Fruit fly (Drosophila melanogaster): ENCODE data around the gene CTCF.

The CTCF gene

dm6 chr3L:7360324-7360852 lies 3.9 kb upstream of the CTCF start, which contains the start of gene Sec63 (continued):
- TF ChIP-seq CG10979 (tag; optimal IDR thresholded peaks at IDR 0.05) = no peak
- peak; percentile 80 for TF ChIP-seq row (GFP tag; IDR thresholded peaks at IDR 0.05)
- peak; percentile 79 for TF ChIP-seq CG6689 (GFP tag; IDR thresholded peaks at IDR 0.05)
- TF ChIP-seq sob (GFP tag; IDR thresholded peaks at IDR 0.05) = peak; percentile 19; the same call in 1 of the 2 replicates
- TF ChIP-seq bcd (GFP tag; optimal IDR thresholded peaks at IDR 0.05) = peak; percentile 33
- peak; percentile 47; the same call in 1 of the 2 replicates for TF ChIP-seq H2.0 (GFP tag; IDR thresholded peaks at IDR 0.05)
- TF ChIP-seq CG7987 (GFP tag; optimal IDR thresholded peaks at IDR 0.05) = no peak
- peak; percentile 85 for TF ChIP-seq nerfin-2 (GFP tag; IDR thresholded peaks at IDR 0.05; ENCODE audit: partially characterized antibody)
- TF ChIP-seq trh (GFP tag; optimal IDR thresholded peaks at IDR 0.05) = no peak
- peak; percentile 93 for TF ChIP-seq CG7963 (GFP tag; IDR thresholded peaks at IDR 0.05; ENCODE audit: partially characterized antibody)
- TF ChIP-seq Optix (GFP tag; IDR thresholded peaks at IDR 0.05) = no peak
- no peak for TF ChIP-seq schlank (tag; optimal IDR thresholded peaks at IDR 0.05)
- peak; percentile 66 for TF ChIP-seq CG14014 (GFP tag; IDR thresholded peaks at IDR 0.05)
- TF ChIP-seq lola (GFP tag; optimal IDR thresholded peaks at IDR 0.05) = no peak
- peak; percentile 58 for TF ChIP-seq Max (GFP tag; optimal IDR thresholded peaks at IDR 0.05)
- peak; percentile 60 for TF ChIP-seq mam (GFP tag; optimal IDR thresholded peaks at IDR 0.05)
- TF ChIP-seq onecut (GFP tag; IDR thresholded peaks at IDR 0.05) = 0 out of 2 replicates have a peak, but pooled peaks have one; percentile 5
- TF ChIP-seq CG11504 (tag; optimal IDR thresholded peaks at IDR 0.05) = peak; percentile 60
- TF ChIP-seq Nf-YB (GFP tag; optimal IDR thresholded peaks at IDR 0.05) = no peak
- no peak; the same call in 1 of the 3 replicates for TF ChIP-seq tgo (GFP tag; IDR thresholded peaks at IDR 0.05)
- peak; percentile 95 for TF ChIP-seq Dref (GFP tag; IDR thresholded peaks at IDR 0.05)
- peak; percentile 89 for TF ChIP-seq HLH4C (GFP tag; IDR thresholded peaks at IDR 0.05; ENCODE audit: partially characterized antibody)
- no peak for TF ChIP-seq insv (GFP tag; optimal IDR thresholded peaks at IDR 0.05)
- peak; percentile 82 for TF ChIP-seq phol (tag; optimal IDR thresholded peaks at IDR 0.05)
- TF ChIP-seq Fer1 (GFP tag; optimal IDR thresholded peaks at IDR 0.05) = peak; percentile 4
- TF ChIP-seq CG2875 (GFP tag; optimal IDR thresholded peaks at IDR 0.05) = no peak
- peak; percentile 63 for TF ChIP-seq CG2678 (tag; optimal IDR thresholded peaks at IDR 0.05)
- no peak for TF ChIP-seq pan (optimal IDR thresholded peaks at IDR 0.05)
- TF ChIP-seq pan (GFP tag; optimal IDR thresholded peaks at IDR 0.05 in 1 of 2, IDR thresholded peaks at IDR 0.05 in 1 of 2) = peak in 1 of 2 experiments; percentile 54
- TF ChIP-seq Dp (GFP tag; optimal IDR thresholded peaks at IDR 0.05) = peak; percentile 43
- peak; percentile 48; the same call in 1 of the 2 replicates for TF ChIP-seq Taf1 (GFP tag; IDR thresholded peaks at IDR 0.05)
- peak; percentile 65 for TF ChIP-seq trem (tag; optimal IDR thresholded peaks at IDR 0.05)
- TF ChIP-seq org-1 (GFP tag; optimal IDR thresholded peaks at IDR 0.05) = no peak
- TF ChIP-seq prd (optimal IDR thresholded peaks at IDR 0.05) = no peak
- peak; percentile 77 for TF ChIP-seq prd (GFP tag; IDR thresholded peaks at IDR 0.05)
- no peak for TF ChIP-seq CG15073 (GFP tag; optimal IDR thresholded peaks at IDR 0.05)
- peak; percentile 16 for TF ChIP-seq Fer3 (tag; optimal IDR thresholded peaks at IDR 0.05)
- TF ChIP-seq aop (GFP tag; IDR thresholded peaks at IDR 0.05) = no peak
- no peak for TF ChIP-seq Nf-YC (tag; optimal IDR thresholded peaks at IDR 0.05)
- peak; percentile 22 for TF ChIP-seq luna (GFP tag; optimal IDR thresholded peaks at IDR 0.05)
- TF ChIP-seq CG7556 (GFP tag; optimal IDR thresholded peaks at IDR 0.05) = no peak
- no peak for TF ChIP-seq CG9437 (GFP tag; optimal IDR thresholded peaks at IDR 0.05)
- TF ChIP-seq Doc2 (GFP tag; IDR thresholded peaks at IDR 0.05) = no peak
- no peak for TF ChIP-seq sens-2 (GFP tag; IDR thresholded peaks at IDR 0.05)
- peak; percentile 72 for TF ChIP-seq hbn (GFP tag; IDR thresholded peaks at IDR 0.05; ENCODE audit: partially characterized antibody)
- TF ChIP-seq CG11456 (GFP tag; IDR thresholded peaks at IDR 0.05) = peak; percentile 68; the same call in 1 of the 3 replicates
- peak; percentile 31 for TF ChIP-seq CG2712 (tag; optimal IDR thresholded peaks at IDR 0.05)
- TF ChIP-seq Ssrp (tag; optimal IDR thresholded peaks at IDR 0.05) = peak; percentile 42
- TF ChIP-seq Meics (GFP tag; optimal IDR thresholded peaks at IDR 0.05) = peak; percentile 69
- no peak for TF ChIP-seq en (GFP tag; optimal IDR thresholded peaks at IDR 0.05)
